Worm (Caenorhabditis elegans) whole organism, mixed stage, embryonic: Measurements from ENCODE around the gene tsg-101.

Experiments used
- M03D4.4 ChIP-seq: sonication (generic microtip); optimal IDR thresholded peaks from 2 replicates; lab custom pipeline; 2017; ENCODE audit warnings: mild to moderate bottlenecking, missing genetic modification characterization, missing compliant biosample characterization
- bed-3 ChIP-seq: fragments of 200-800 bp; sonication (Bioruptor generic); optimal IDR thresholded peaks from 3 replicates; lab custom pipeline; 2018; ENCODE audit warnings: mild to moderate bottlenecking, missing genetic modification characterization, moderate library complexity, missing compliant biosample characterization
- blmp-1 ChIP-seq: fragments of 150-350 bp; optimal IDR thresholded peaks from 2 replicates; lab custom pipeline; 2014; ENCODE audit warnings: missing biosample characterization, missing genetic modification characterization
- ceh-39 ChIP-seq: fragments of 150-350 bp; optimal IDR thresholded peaks from 2 replicates; lab custom pipeline; 2014; ENCODE audit warnings: missing biosample characterization, missing genetic modification characterization
- ceh-43 ChIP-seq: fragments of 200-800 bp; sonication (Bioruptor generic); optimal IDR thresholded peaks from 2 replicates; lab custom pipeline; 2018; ENCODE audit warnings: mild to moderate bottlenecking, missing genetic modification characterization, moderate library complexity, missing compliant biosample characterization
- ceh-83 ChIP-seq: fragments of 200-800 bp; sonication (Bioruptor generic); optimal IDR thresholded peaks from 2 replicates; lab custom pipeline; 2018; ENCODE audit warnings: mild to moderate bottlenecking, missing genetic modification characterization, missing compliant biosample characterization
- ces-1 ChIP-seq: fragments of 150-350 bp; optimal IDR thresholded peaks from 2 replicates; lab custom pipeline; 2014; ENCODE audit warnings: missing biosample characterization, missing genetic modification reagents, missing genetic modification characterization
- cnd-1 ChIP-seq: fragments of 200-800 bp; sonication (Bioruptor generic); optimal IDR thresholded peaks from 2 replicates; lab custom pipeline; 2018; ENCODE audit warnings: mild to moderate bottlenecking, missing genetic modification characterization, missing compliant biosample characterization
- drap-1 ChIP-seq: fragments of 200-800 bp; sonication (Bioruptor generic); optimal IDR thresholded peaks from 3 replicates; lab custom pipeline; 2018; ENCODE audit warnings: mild to moderate bottlenecking, missing genetic modification characterization, missing compliant biosample characterization
- elt-1 ChIP-seq: sonication (generic microtip); optimal IDR thresholded peaks from 2 replicates; lab custom pipeline; 2017; ENCODE audit warnings: missing genetic modification characterization, mild to moderate bottlenecking, missing compliant biosample characterization, antibody characterized with exemption, moderate library complexity, borderline replicate concordance; ENCODE audit not compliant: insufficient read depth
- elt-3 ChIP-seq: fragments of 150-350 bp; optimal IDR thresholded peaks from 2 replicates; lab custom pipeline; 2014; ENCODE audit warnings: missing biosample characterization, missing genetic modification characterization
- flh-1 ChIP-seq: fragments of 200-800 bp; sonication (Bioruptor generic); optimal IDR thresholded peaks from 2 replicates; lab custom pipeline; 2018; ENCODE audit warnings: mild to moderate bottlenecking, missing genetic modification characterization, moderate library complexity, missing compliant biosample characterization
- ham-2 ChIP-seq: fragments of 200-800 bp; sonication (Bioruptor generic); optimal IDR thresholded peaks from 2 replicates; lab custom pipeline; 2018; ENCODE audit warnings: mild to moderate bottlenecking, missing genetic modification characterization, missing compliant biosample characterization
- hlh-1 ChIP-seq: fragments of 150-350 bp; optimal IDR thresholded peaks from 2 replicates; lab custom pipeline; 2014; ENCODE audit warnings: missing biosample characterization, missing genetic modification reagents, missing genetic modification characterization
- lin-13 ChIP-seq: fragments of 150-350 bp; optimal IDR thresholded peaks from 2 replicates; lab custom pipeline; 2014; ENCODE audit warnings: missing biosample characterization, missing genetic modification characterization
- lin-32 ChIP-seq: fragments of 200-800 bp; sonication (Bioruptor generic); optimal IDR thresholded peaks from 2 replicates; lab custom pipeline; 2018; ENCODE audit warnings: mild to moderate bottlenecking, missing genetic modification characterization, missing compliant biosample characterization
- lsy-2 ChIP-seq: fragments of 150-350 bp; optimal IDR thresholded peaks from 2 replicates; lab custom pipeline; 2014; ENCODE audit warnings: missing biosample characterization, missing genetic modification characterization
- mab-5 ChIP-seq: fragments of 150-350 bp; optimal IDR thresholded peaks from 2 replicates; lab custom pipeline; 2014; ENCODE audit warnings: missing biosample characterization, missing genetic modification characterization
- mep-1 ChIP-seq: fragments of 150-350 bp; optimal IDR thresholded peaks from 2 replicates; lab custom pipeline; 2017; ENCODE audit warnings: missing biosample characterization, missing genetic modification reagents, missing genetic modification characterization, inconsistent platforms
- mls-2 ChIP-seq: sonication (generic microtip); optimal IDR thresholded peaks from 2 replicates; lab custom pipeline; 2016; ENCODE audit warnings: mild to moderate bottlenecking, missing genetic modification characterization, moderate library complexity, missing compliant biosample characterization
- nhr-12 ChIP-seq: fragments of 150-350 bp; optimal IDR thresholded peaks from 2 replicates; lab custom pipeline; 2014; ENCODE audit warnings: missing biosample characterization, missing genetic modification characterization
- nhr-2 ChIP-seq: fragments of 150-350 bp; optimal IDR thresholded peaks from 2 replicates; lab custom pipeline; 2014; ENCODE audit warnings: missing biosample characterization, missing genetic modification characterization
- nhr-237 ChIP-seq: fragments of 150-350 bp; optimal IDR thresholded peaks from 2 replicates; lab custom pipeline; 2014; ENCODE audit warnings: missing biosample characterization, missing genetic modification characterization
- nhr-28 ChIP-seq: fragments of 150-350 bp; optimal IDR thresholded peaks from 2 replicates; lab custom pipeline; 2014; ENCODE audit warnings: missing biosample characterization, missing genetic modification characterization
- nhr-76 ChIP-seq: sonication (generic microtip); optimal IDR thresholded peaks from 2 replicates; lab custom pipeline; 2017; ENCODE audit warnings: missing biosample characterization, missing genetic modification characterization
- pha-4 ChIP-seq: fragments of 150-350 bp; optimal IDR thresholded peaks from 2 replicates; lab custom pipeline; 2018; ENCODE audit warnings: missing biosample characterization, missing genetic modification reagents, missing genetic modification characterization
- snpc-4 ChIP-seq: fragments of 150-350 bp; optimal IDR thresholded peaks from 2 replicates; lab custom pipeline; 2014; ENCODE audit warnings: missing biosample characterization, missing genetic modification characterization
- sptf-1 ChIP-seq: sonication (generic microtip); optimal IDR thresholded peaks from 2 replicates; lab custom pipeline; 2017; ENCODE audit warnings: mild to moderate bottlenecking, missing genetic modification characterization, moderate library complexity, missing compliant biosample characterization
- tbx-8 ChIP-seq: fragments of 200-800 bp; sonication (Bioruptor generic); optimal IDR thresholded peaks from 2 replicates; lab custom pipeline; 2018; ENCODE audit warnings: mild to moderate bottlenecking, missing genetic modification characterization, moderate library complexity, missing compliant biosample characterization
- unc-120 ChIP-seq: sonication (generic microtip); optimal IDR thresholded peaks from 2 replicates; lab custom pipeline; 2017; ENCODE audit warnings: missing genetic modification characterization, missing compliant biosample characterization; ENCODE audit not compliant: poor library complexity, severe bottlenecking
- unc-62 ChIP-seq: fragments of 150-350 bp; optimal IDR thresholded peaks from 2 replicates; lab custom pipeline; 2014; ENCODE audit warnings: missing biosample characterization, missing genetic modification reagents, missing genetic modification characterization
- zip-8 ChIP-seq: fragments of 150-350 bp; optimal IDR thresholded peaks from 2 replicates; lab custom pipeline; 2014; ENCODE audit warnings: missing biosample characterization, missing genetic modification characterization
- ztf-11 ChIP-seq: fragments of 150-350 bp; optimal IDR thresholded peaks from 2 replicates; lab custom pipeline; 2014; ENCODE audit warnings: missing biosample characterization, missing genetic modification characterization

Gene tsg-101

ce11 chrIV:3539253-3539652, 24.9 kb upstream of the tsg-101 start:
- TF ChIP-seq ceh-39 (tag; lab: Kevin White, UChicago) (peak; percentile 55), lsy-2 (no peak)

DNA sequence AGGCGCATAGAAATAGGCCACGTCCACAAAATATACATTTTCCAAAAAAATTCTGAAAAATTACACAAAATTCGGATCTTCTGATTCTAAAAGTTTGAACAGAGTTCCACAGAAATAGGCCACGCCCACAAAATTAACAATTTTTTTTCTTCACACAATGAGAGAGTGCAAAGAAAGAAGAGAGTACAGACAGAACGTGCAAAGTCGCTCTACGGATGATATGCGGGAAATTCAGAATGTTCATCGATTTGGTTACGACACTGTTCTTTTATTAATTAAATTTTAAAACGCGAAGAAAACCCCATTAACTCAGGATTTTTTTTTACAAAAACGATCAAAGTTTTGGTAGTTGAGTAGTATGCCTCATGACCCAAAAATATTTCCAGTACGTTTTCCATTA, 18.6 kb upstream of the tsg-101 start:
- peak; percentile 2 for TF ChIP-seq ceh-39 (tag; lab: Kevin White, UChicago)
- TF ChIP-seq elt-1 (tag; lab: Kevin White, UChicago): no peak
- TF ChIP-seq ces-1 (GFP tag; lab: Kevin White, UChicago): peak; percentile 55
- no peak for TF ChIP-seq hlh-1 (tag; lab: Kevin White, UChicago)
- no peak for TF ChIP-seq nhr-76 (tag; lab: Kevin White, UChicago)
- no peak for TF ChIP-seq sptf-1
- TF ChIP-seq, all 35 proteins: peak for 2

DNA sequence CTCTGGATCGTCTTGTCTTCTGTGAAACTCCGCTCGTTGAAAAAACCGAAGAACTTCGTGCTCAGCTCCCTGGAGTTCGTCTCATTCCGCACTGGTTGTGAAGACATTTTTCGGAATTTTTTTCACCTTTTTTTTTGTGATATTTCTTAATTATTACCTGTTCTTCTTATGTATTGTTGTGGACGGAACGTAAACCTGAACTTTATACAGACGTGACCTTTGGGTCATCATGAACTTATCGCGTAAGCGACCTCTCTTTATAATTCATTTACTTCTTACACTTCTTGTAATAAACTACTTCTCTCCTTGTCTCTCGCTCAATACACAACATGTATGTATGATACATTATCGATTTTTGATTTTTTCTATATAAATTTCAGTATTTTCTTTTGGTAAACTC, 17.8 kb upstream of the tsg-101 start, which contains the start of gene M57.1:
TSS of gene M57.1 (plus strand) at position 301 of the 400 bp plus-strand sequence.
- TF ChIP-seq M03D4.4 (tag; lab: Kevin White, UChicago) (no peak), ceh-43 (GFP tag; lab: Kevin White, UChicago) (no peak)

DNA sequence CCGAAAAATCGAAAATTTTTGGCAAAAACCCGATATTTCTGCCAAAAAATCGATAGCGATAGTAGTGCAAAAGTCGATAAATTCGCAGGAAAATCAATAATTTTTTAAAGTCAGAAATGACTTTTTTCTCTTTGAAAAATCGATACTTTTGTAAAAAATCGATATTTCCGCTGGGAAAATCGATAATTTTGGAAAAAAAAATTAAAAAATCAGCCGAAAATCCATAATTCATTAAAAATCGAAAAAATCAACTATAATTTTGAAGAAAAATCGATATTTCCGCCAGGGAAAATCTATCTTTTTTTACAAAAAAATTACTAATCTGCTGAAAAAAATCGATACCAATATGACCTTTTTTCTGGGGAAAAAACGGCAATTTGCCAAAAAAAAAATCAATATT, 17.2 kb upstream of the tsg-101 start:
- TF ChIP-seq nhr-28 (no peak), mls-2 (tag; lab: Kevin White, UChicago) (no peak), nhr-12 (tag; lab: Kevin White, UChicago) (no peak), nhr-237 (tag; lab: Kevin White, UChicago) (no peak), cnd-1 (tag; lab: Kevin White, UChicago) (no peak), flh-1 (GFP tag; lab: Kevin White, UChicago) (no peak), sptf-1 (no peak), bed-3 (no peak), blmp-1 (tag; lab: Kevin White, UChicago) (no peak), M03D4.4 (tag; lab: Kevin White, UChicago) (no peak), mab-5 (tag; lab: Kevin White, UChicago) (no peak), tbx-8 (GFP tag; lab: Kevin White, UChicago) (no peak), unc-62 (GFP tag; lab: Kevin White, UChicago) (no peak), lin-32 (no peak), ham-2 (GFP tag; lab: Kevin White, UChicago) (no peak)

DNA sequence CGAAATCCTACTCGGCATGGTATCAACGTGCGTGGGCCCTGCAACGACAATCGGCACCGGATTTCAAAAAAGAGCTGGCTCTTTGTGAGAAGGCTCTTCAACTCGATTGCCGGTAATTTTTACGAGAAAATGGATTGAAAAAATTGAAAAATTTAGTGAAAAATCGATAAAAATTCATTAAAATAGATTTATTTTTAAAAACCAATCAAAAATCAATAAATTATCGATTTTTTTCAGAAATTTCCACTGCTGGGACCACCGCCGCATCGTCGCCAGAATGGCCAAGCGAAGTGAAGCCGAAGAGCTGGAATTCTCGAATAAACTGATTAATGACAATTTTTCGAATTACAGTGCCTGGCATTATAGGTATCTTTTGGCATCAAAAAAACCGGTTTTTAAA, 13.5 kb upstream of the tsg-101 start:
- TF ChIP-seq mep-1 (tag; lab: Kevin White, UChicago) (no peak), nhr-28 (no peak), cnd-1 (tag; lab: Kevin White, UChicago) (no peak), lsy-2 (no peak), snpc-4 (tag; lab: Kevin White, UChicago) (no peak), zip-8 (no peak), hlh-1 (tag; lab: Kevin White, UChicago) (no peak), ceh-83 (GFP tag; lab: Kevin White, UChicago) (no peak)
- TF ChIP-seq, all 35 proteins: peak for 0

DNA sequence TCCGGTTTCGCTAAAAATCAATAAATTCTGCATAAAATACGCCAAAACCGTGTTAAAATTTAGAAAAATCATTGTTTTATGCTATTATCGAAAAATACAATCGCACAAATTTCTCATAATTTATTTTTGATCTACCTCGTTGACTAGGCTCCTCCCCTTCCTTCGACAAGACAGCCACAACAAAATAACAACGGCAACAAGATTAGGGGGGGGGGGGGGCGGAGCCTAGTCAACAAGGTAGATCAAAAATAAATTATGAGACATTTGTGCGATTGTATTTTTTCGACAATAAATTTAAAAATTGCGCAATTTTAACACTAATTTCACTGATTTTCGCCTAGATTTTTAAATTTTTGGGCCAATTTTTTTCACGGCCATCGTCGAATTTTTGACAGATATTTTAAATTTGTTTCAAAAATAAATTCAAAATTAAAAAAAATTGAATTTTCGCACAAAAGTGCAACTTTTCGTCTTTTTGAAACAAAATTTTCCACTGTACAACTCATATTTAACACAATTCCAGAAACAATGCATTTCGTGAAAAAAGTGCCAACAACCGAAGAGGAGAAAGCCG, 12.6 kb upstream of the tsg-101 start, which contains the start of gene M57.2:
TSS of gene M57.2 (plus strand) at position 524 of the 574 bp plus-strand sequence.
- TF ChIP-seq ceh-39 (tag; lab: Kevin White, UChicago) (no peak), mab-5 (tag; lab: Kevin White, UChicago) (no peak), lin-13 (tag; lab: Kevin White, UChicago) (no peak), nhr-12 (tag; lab: Kevin White, UChicago) (no peak), zip-8 (peak; percentile 3)

- no peak for TF ChIP-seq ceh-43 (GFP tag; lab: Kevin White, UChicago)
- TF ChIP-seq ztf-11: no peak
- no peak for TF ChIP-seq ham-2 (GFP tag; lab: Kevin White, UChicago)
- no peak for TF ChIP-seq nhr-76 (tag; lab: Kevin White, UChicago)
- no peak for TF ChIP-seq lsy-2
- TF ChIP-seq hlh-1 (tag; lab: Kevin White, UChicago): no peak
- TF ChIP-seq blmp-1 (tag; lab: Kevin White, UChicago): no peak
- no peak for TF ChIP-seq M03D4.4 (tag; lab: Kevin White, UChicago)
- no peak for TF ChIP-seq elt-3 (tag; lab: Kevin White, UChicago)
- TF ChIP-seq ceh-83 (GFP tag; lab: Kevin White, UChicago): no peak
- TF ChIP-seq unc-120: no peak
- TF ChIP-seq drap-1 (GFP tag; lab: Kevin White, UChicago): no peak
- TF ChIP-seq nhr-237 (tag; lab: Kevin White, UChicago): no peak
- TF ChIP-seq pha-4 (tag; lab: Kevin White, UChicago): no peak
- no peak for TF ChIP-seq nhr-2 (tag; lab: Kevin White, UChicago)
- no peak for TF ChIP-seq zip-8
- TF ChIP-seq lin-13 (tag; lab: Kevin White, UChicago): no peak
- TF ChIP-seq cnd-1 (tag; lab: Kevin White, UChicago): no peak
- no peak for TF ChIP-seq bed-3
Measured at ce11 chrIV:3526144-3526797, 11.9 kb upstream of the tsg-101 start.
